Fruit fly (Drosophila melanogaster): ENCODE measurements around the gene CG14840.

- TF ChIP-seq Hr78 (GFP tag; optimal IDR thresholded peaks at IDR 0.05) (no peak), jim (GFP tag; optimal IDR thresholded peaks at IDR 0.05) (no peak), Mio (GFP tag; optimal IDR thresholded peaks at IDR 0.05) (no peak), usp (GFP tag; optimal IDR thresholded peaks at IDR 0.05) (no peak), CrebA (GFP tag; optimal IDR thresholded peaks at IDR 0.05; ENCODE audit: borderline replicate concordance) (no peak)
Measured at dm6 chr3R:14289958-14290835, 29.2 kb upstream of the CG14840 start.
